Worm (Caenorhabditis elegans): Measurements from ENCODE around the gene nft-1.

nft-1 gene

DNA sequence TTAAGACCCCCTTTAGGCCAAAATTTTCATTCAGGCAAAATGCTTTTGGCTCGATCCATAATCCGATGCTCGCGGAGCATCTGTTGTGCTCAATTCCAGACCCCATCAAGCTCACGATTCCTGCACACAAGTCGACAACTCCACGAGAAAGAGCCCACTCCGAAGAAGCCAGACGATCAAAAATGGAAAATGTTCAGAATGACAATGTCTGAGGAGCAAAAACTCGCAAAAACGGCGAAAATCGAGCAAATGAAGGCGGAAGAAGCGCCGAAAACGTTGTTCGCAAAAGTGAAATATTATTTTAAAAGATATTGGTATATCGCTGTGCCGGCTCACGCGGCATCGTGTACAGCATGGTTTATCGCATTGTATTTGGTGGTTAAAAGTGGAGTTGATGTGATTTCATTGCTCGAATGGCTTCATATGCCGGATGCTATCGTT is 2.0 kb upstream of the nft-1 start, which contains the start of gene Y56A3A.22 (continued):
- TF ChIP-seq snpc-3.4 (tag; optimal IDR thresholded peaks at IDR 0.05) (peak; percentile 21), snpc-4 (GFP tag; optimal IDR thresholded peaks at IDR 0.05) (no peak), snpc-4 (tag; optimal IDR thresholded peaks at IDR 0.05) (peak in 2 of 4 experiments; percentile 20 to 24), mes-4 (tag; optimal IDR thresholded peaks at IDR 0.05) (no peak), ztf-3 (GFP tag; optimal IDR thresholded peaks at IDR 0.05) (peak; percentile 72), attf-6 (GFP tag; IDR thresholded peaks at IDR 0.05) (peak; percentile 66), Y67H2A.10 (GFP tag; conservative IDR thresholded peaks at IDR 0.05) (no peak), mel-28 (tag; optimal IDR thresholded peaks at IDR 0.05; ENCODE audit: borderline replicate concordance) (no peak), Y95B8A.8 (GFP tag; IDR thresholded peaks at IDR 0.05) (no peak), hlh-12 (tag; optimal IDR thresholded peaks at IDR 0.05) (no peak), T07F8.4 (tag; optimal IDR thresholded peaks at IDR 0.05) (no peak)

DNA sequence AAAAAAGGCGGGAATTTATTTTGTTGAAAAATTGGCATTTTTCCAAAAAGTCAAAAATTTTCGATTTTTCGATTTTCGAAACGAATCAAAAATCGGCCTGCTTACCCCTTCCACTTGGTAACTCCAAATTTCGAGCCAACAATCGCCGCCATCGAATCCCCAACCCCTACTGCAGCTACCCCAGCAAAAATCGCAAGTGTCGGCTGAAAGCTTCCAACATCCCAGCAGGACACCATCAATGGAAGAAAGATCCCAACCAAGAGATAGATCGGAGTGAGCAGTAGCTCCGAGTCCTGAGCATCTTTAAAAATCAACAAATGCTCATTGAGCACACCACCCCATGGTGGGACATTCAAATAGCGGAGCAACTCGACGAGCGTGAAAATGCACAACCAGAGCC is 7.2 kb downstream of the nft-1 start:
- TF ChIP-seq F10E7.11 (tag; optimal IDR thresholded peaks at IDR 0.05) (no peak), ztf-22 (GFP tag; optimal IDR thresholded peaks at IDR 0.05) (no peak), zfh-2 (GFP tag; conservative IDR thresholded peaks at IDR 0.05) (0 out of 2 replicates have a peak, but pooled peaks have one; percentile 17), ceh-79 (tag; optimal IDR thresholded peaks at IDR 0.05) (no peak), D2030.7 (GFP tag; IDR thresholded peaks at IDR 0.05) (no peak)

DNA sequence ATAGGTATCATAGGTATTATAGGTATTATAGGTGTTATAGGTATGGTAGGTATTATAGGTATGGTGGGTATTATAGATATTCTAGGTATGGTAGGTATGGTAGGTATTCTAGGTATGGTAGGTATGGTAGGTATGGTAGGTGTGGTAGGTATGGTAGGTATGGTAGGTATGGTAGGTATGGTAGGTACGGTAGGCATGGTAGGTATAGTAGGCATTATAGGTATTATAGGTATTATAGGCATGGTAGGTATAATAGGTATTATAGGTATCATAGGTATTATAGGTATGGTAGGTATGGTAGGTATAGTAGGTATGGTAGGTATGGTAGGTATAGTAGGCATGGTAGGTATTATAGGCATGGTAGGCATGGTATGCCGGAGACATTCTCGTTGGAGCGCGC is 8.3 kb downstream of the nft-1 start:
- no peak for TF ChIP-seq sptf-2 (GFP tag; optimal IDR thresholded peaks at IDR 0.05)
- 0 out of 2 replicates have a peak, but pooled peaks have one; percentile 58 for TF ChIP-seq madf-3 (GFP tag; IDR thresholded peaks at IDR 0.05)
- no peak for TF ChIP-seq lsy-27 (tag; optimal IDR thresholded peaks at IDR 0.05; ENCODE audit: borderline replicate concordance, insufficient read depth)

DNA sequence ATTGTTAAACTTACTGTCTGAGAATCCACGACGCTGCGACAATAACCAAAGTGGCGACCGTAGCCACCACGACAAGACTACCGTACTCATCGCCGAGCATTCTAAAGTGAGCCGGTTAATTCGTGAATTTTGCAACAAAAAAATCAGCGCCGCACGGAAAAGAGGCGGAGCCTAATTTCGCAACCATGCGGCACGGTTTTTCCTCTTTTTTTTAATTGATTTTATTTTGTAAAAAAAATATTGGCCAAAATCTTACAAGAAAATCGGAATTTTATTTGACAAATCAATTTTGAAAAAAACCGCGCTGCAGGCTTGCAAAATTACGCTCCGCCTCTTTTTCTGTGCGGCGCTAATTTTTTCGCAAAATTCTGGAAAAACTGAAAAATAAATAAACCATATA is 9.9 kb downstream of the nft-1 start, which contains the start of gene dolk-1:
Gene dolk-1, minus strand, starts transcription at position 101 of the 400 bp plus-strand sequence.
- TF ChIP-seq ztf-22 (GFP tag; optimal IDR thresholded peaks at IDR 0.05) = no peak
- no peak for TF ChIP-seq cebp-1 (GFP tag; IDR thresholded peaks at IDR 0.05)
- peak; percentile 31 for TF ChIP-seq cebp-1 (tag; optimal IDR thresholded peaks at IDR 0.05)

DNA sequence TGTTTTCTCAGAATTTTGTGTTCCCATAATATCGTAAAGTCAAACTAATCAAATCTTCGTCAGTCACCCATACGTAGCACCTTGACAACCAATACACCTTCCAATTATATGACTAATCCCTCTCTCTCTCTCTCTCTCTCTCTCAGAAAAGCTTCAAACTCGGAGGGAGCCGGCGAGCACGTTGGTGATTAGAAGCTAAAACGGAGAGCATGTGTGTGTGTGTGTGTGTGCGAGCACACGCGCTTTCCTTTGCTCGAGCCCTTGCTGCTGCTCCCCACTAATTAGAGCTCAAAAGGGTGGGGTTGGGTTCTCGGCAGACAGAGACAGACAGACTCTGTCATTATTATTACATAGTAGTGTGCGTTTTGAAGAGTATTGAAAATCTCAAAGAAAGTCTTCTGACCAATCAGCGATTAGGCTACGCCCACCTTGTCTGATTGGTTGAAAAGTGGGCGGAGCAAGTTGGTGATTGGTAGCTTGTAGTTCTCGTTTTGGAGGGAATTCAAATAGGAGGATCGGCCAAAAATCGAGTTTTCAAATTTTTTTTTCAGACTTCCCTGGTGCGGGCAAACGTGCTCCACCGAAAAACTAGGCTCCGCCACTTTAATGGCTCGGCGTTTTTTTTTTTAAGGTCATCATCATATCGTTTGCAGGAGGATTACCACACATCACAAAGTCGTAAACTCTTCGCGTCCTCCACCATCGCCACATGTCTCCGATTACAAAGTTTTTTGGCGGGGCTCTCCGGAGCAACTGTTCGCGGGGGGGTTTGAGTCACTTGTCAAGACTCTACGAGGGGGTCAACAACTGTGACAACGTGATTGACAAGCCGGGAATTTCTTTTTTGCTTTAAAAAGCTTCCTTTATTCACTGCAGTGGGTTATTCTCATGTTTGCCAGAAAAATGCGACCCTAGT is 11.6 kb downstream of the nft-1 start:
- TF ChIP-seq nfyb-1 (GFP tag; IDR thresholded peaks at IDR 0.05) (peak; percentile 83), hrde-1 (tag; optimal IDR thresholded peaks at IDR 0.05; ENCODE audit: borderline replicate concordance) (no peak)

DNA sequence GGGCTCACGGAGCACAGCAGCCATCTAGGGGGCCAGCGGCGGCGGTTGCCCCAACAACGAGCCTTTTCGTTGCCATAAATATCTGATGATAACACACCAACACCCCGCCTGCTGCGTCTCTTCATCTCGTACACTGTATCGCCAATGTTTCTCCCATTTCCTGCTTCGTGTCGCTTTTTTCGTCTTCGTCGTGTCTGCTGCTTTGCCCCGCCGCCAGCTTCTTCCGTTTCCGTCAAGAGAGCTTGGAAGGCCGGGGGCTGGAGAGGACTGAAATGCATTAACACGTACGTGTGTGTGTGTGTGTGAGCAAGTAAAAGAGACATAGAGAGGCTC is 12.2 kb downstream of the nft-1 start:
- TF ChIP-seq somi-1 (GFP tag; optimal IDR thresholded peaks at IDR 0.05) = no peak
- TF ChIP-seq hmg-1.2 (GFP tag; IDR thresholded peaks at IDR 0.05) = peak; percentile 53; the same call in 1 of the 2 replicates
- TF ChIP-seq K12H6.12 (tag; optimal IDR thresholded peaks at IDR 0.05) = peak; percentile 38
- no peak for TF ChIP-seq aptf-3 (GFP tag; IDR thresholded peaks at IDR 0.05)
- no peak for TF ChIP-seq pha-4 (tag; optimal IDR thresholded peaks at IDR 0.05)
- TF ChIP-seq zfh-2 (GFP tag; conservative IDR thresholded peaks at IDR 0.05) = peak; percentile 88
- no peak for TF ChIP-seq nfya-2 (GFP tag; IDR thresholded peaks at IDR 0.05)
- TF ChIP-seq F55B11.4 (tag; optimal IDR thresholded peaks at IDR 0.05; ENCODE audit: borderline replicate concordance, insufficient read depth) = no peak
- TF ChIP-seq cebp-1 (GFP tag; IDR thresholded peaks at IDR 0.05) = peak; percentile 22; the same call in 1 of the 2 replicates
- TF ChIP-seq cebp-1 (tag; optimal IDR thresholded peaks at IDR 0.05) = peak; percentile 3
- TF ChIP-seq snpc-4 (GFP tag; optimal IDR thresholded peaks at IDR 0.05) = peak; percentile 17
- TF ChIP-seq snpc-4 (tag; optimal IDR thresholded peaks at IDR 0.05) = peak in 3 of 4 experiments; percentile 29 to 48 (median 38)
- no peak for TF ChIP-seq Y95B8A.8 (GFP tag; IDR thresholded peaks at IDR 0.05)
- no peak for TF ChIP-seq unc-130 (GFP tag; optimal IDR thresholded peaks at IDR 0.05)
